Worm (Caenorhabditis elegans) whole organism, L4 larva: ENCODE measurements around the gene mltn-5.

Experiments used
- D1046.2 ChIP-seq: fragments of 200-800 bp; sonication (Bioruptor generic); IDR thresholded peaks from 2 replicates; pipeline ENCODE4 v1.3.6; 2022; ENCODE audit warnings: missing genetic modification characterization, missing compliant biosample characterization
- F26F4.8 ChIP-seq: fragments of 200-800 bp; sonication (Bioruptor generic); conservative IDR thresholded peaks from 2 replicates; pipeline ENCODE4 v1.3.6; 2022; ENCODE audit warnings: missing genetic modification characterization, missing compliant biosample characterization
- F49E8.2 ChIP-seq: sonication (generic microtip); optimal IDR thresholded peaks from 2 replicates; lab custom pipeline; 2016; ENCODE audit warnings: missing compliant biosample characterization, mild to moderate bottlenecking, missing genetic modification characterization, borderline replicate concordance
- T20F7.1 ChIP-seq: fragments of 200-800 bp; sonication (Bioruptor generic); optimal IDR thresholded peaks from 2 replicates; lab custom pipeline; 2018; ENCODE audit warnings: mild to moderate bottlenecking, missing genetic modification characterization, missing compliant biosample characterization
- aha-1 ChIP-seq: fragments of 150-350 bp; peaks from one replicate; lab custom pipeline; 2014; ENCODE audit warnings: missing biosample characterization, missing genetic modification characterization
- ceh-20 ChIP-seq: fragments of 200-800 bp; sonication (Bioruptor generic); IDR thresholded peaks from 2 replicates; pipeline ENCODE4 v1.3.6; 2022; ENCODE audit warnings: missing genetic modification reagents, missing genetic modification characterization, missing compliant biosample characterization
- daf-16 ChIP-seq, 3 experiments: sonication (generic microtip); optimal IDR thresholded peaks; 2 replicates each; lab custom pipeline; 2016 to 2017; ENCODE audit warnings: missing genetic modification characterization in 3 of 3, missing genetic modification reagents in 3 of 3, mild to moderate bottlenecking in 2 of 3, missing compliant biosample characterization in 2 of 3, missing biosample characterization in 1 of 3, moderate library complexity in 1 of 3
- daf-19 ChIP-seq: fragments of 200-800 bp; sonication (Bioruptor generic); conservative IDR thresholded peaks from 2 replicates; pipeline ENCODE4 v1.3.6; 2022; ENCODE audit warnings: missing genetic modification characterization, missing compliant biosample characterization
- dmd-6 ChIP-seq: fragments of 200-800 bp; sonication (Bioruptor generic); IDR thresholded peaks from 2 replicates; pipeline ENCODE4 v1.3.6; 2022; ENCODE audit warnings: missing genetic modification reagents, missing genetic modification characterization, missing compliant biosample characterization
- dpl-1 ChIP-seq: fragments of 150-350 bp; optimal IDR thresholded peaks from 2 replicates; lab custom pipeline; 2014; ENCODE audit warnings: missing biosample characterization, missing genetic modification reagents, missing genetic modification characterization
- dve-1 ChIP-seq: sonication (generic microtip); optimal IDR thresholded peaks from 2 replicates; lab custom pipeline; 2017; ENCODE audit warnings: antibody characterized with exemption, mild to moderate bottlenecking, missing genetic modification characterization, missing compliant biosample characterization; ENCODE audit not compliant: insufficient read depth
- egl-27 ChIP-seq: sonication (generic microtip); optimal IDR thresholded peaks from 3 replicates; lab custom pipeline; 2017; ENCODE audit warnings: missing biosample characterization, missing genetic modification reagents, missing genetic modification characterization
- fkh-10 ChIP-seq: fragments of 150-350 bp; optimal IDR thresholded peaks from 2 replicates; lab custom pipeline; 2014; ENCODE audit warnings: missing biosample characterization, missing genetic modification reagents, missing genetic modification characterization
- hif-1 ChIP-seq, 2 experiments: sonication (generic microtip); optimal IDR thresholded peaks; 2 replicates each; lab custom pipeline; 2016 to 2017; ENCODE audit warnings: missing compliant biosample characterization in 2 of 2, missing genetic modification characterization in 2 of 2, missing genetic modification reagents in 2 of 2, missing genotype in 2 of 2, mild to moderate bottlenecking in 1 of 2
- hlh-11 ChIP-seq: fragments of 200-800 bp; sonication (Bioruptor generic); optimal IDR thresholded peaks from 2 replicates; lab custom pipeline; 2018; ENCODE audit warnings: mild to moderate bottlenecking, missing genetic modification characterization, missing compliant biosample characterization
- hlh-30 ChIP-seq: sonication (generic microtip); optimal IDR thresholded peaks from 2 replicates; lab custom pipeline; 2017; ENCODE audit warnings: antibody characterized with exemption, mild to moderate bottlenecking, missing genetic modification characterization, missing compliant biosample characterization; ENCODE audit not compliant: insufficient read depth
- hmg-1.1 ChIP-seq: fragments of 200-800 bp; sonication (Bioruptor generic); IDR thresholded peaks from 2 replicates; pipeline ENCODE4 v1.3.6; 2022; ENCODE audit warnings: missing genetic modification reagents, missing genetic modification characterization, missing compliant biosample characterization
- jun-1 ChIP-seq: fragments of 150-350 bp; optimal IDR thresholded peaks from 2 replicates; lab custom pipeline; 2014; ENCODE audit warnings: missing biosample characterization, missing genetic modification reagents, missing genetic modification characterization
- lin-1 ChIP-seq: fragments of 200-800 bp; sonication (Bioruptor generic); IDR thresholded peaks from 2 replicates; pipeline ENCODE4 v1.3.6; 2022; ENCODE audit warnings: missing genetic modification reagents, missing genetic modification characterization, missing compliant biosample characterization
- lin-13 ChIP-seq: fragments of 150-350 bp; optimal IDR thresholded peaks from 2 replicates; lab custom pipeline; 2014; ENCODE audit warnings: missing biosample characterization, missing genetic modification reagents, missing genetic modification characterization
- lin-15B ChIP-seq: fragments of 150-350 bp; sonication (generic microtip); optimal IDR thresholded peaks from 3 replicates; lab custom pipeline; 2014; ENCODE audit warnings: missing biosample characterization, missing genetic modification characterization
- lin-29 ChIP-seq: fragments of 200-800 bp; sonication (Bioruptor generic); IDR thresholded peaks from 2 replicates; pipeline ENCODE4 v1.3.6; 2022; ENCODE audit warnings: missing genetic modification reagents, missing genetic modification characterization, missing compliant biosample characterization
- lin-38 ChIP-seq: fragments of 200-800 bp; sonication (Bioruptor generic); IDR thresholded peaks from 2 replicates; pipeline ENCODE4 v1.3.6; 2022; ENCODE audit warnings: missing genetic modification reagents, missing genetic modification characterization, missing compliant biosample characterization
- lsy-2 ChIP-seq, 2 experiments: fragments of 150-350 bp in 1 of 2; sonication (generic microtip) in 1 of 2; optimal IDR thresholded peaks; 2 replicates each; lab custom pipeline; 2014 to 2017; ENCODE audit warnings: missing biosample characterization in 2 of 2, missing genetic modification characterization in 2 of 2
- madf-5 ChIP-seq, 2 experiments: fragments of 200-800 bp; sonication (Bioruptor generic); IDR thresholded peaks; 2 replicates each; pipeline ENCODE4 v1.3.6; 2022; ENCODE audit warnings: missing compliant biosample characterization in 2 of 2, missing genetic modification characterization in 2 of 2
- madf-9 ChIP-seq: fragments of 200-800 bp; sonication (Bioruptor generic); conservative IDR thresholded peaks from 2 replicates; pipeline ENCODE4 v1.3.6; 2022; ENCODE audit warnings: missing genetic modification reagents, missing genetic modification characterization, missing compliant biosample characterization
- mdl-1 ChIP-seq, 2 experiments: fragments of 150-350 bp in 1 of 2; sonication (generic microtip) in 1 of 2; optimal IDR thresholded peaks; 2 replicates each; lab custom pipeline; 2014 to 2017; ENCODE audit warnings: missing biosample characterization in 2 of 2, missing genetic modification characterization in 2 of 2
- mep-1 ChIP-seq: fragments of 150-350 bp; sonication (generic microtip); optimal IDR thresholded peaks from 3 replicates; lab custom pipeline; 2014; ENCODE audit warnings: missing biosample characterization, missing genetic modification characterization
- mes-2 ChIP-seq: sonication (generic microtip); optimal IDR thresholded peaks from 2 replicates; lab custom pipeline; 2016; ENCODE audit warnings: missing genotype, mild to moderate bottlenecking, missing genetic modification characterization, missing compliant biosample characterization; ENCODE audit not compliant: poor library complexity, severe bottlenecking
- mxl-3 ChIP-seq: fragments of 200-800 bp; sonication (Bioruptor generic); optimal IDR thresholded peaks from 2 replicates; lab custom pipeline; 2018; ENCODE audit warnings: mild to moderate bottlenecking, missing genetic modification characterization, missing compliant biosample characterization
- nhr-11 ChIP-seq: fragments of 150-350 bp; optimal IDR thresholded peaks from 2 replicates; lab custom pipeline; 2014; ENCODE audit warnings: missing biosample characterization, missing genetic modification characterization
- nhr-237 ChIP-seq: sonication (generic microtip); optimal IDR thresholded peaks from 2 replicates; lab custom pipeline; 2017; ENCODE audit warnings: missing biosample characterization, missing genetic modification characterization
- nhr-25 ChIP-seq: sonication (generic microtip); optimal IDR thresholded peaks from 2 replicates; lab custom pipeline; 2017; ENCODE audit warnings: missing genetic modification characterization, mild to moderate bottlenecking, missing compliant biosample characterization, antibody characterized with exemption, moderate library complexity, borderline replicate concordance; ENCODE audit not compliant: insufficient read depth
- nhr-41 ChIP-seq: fragments of 200-800 bp; sonication (Bioruptor generic); IDR thresholded peaks from 2 replicates; pipeline ENCODE4 v1.3.6; 2022; ENCODE audit warnings: missing genetic modification reagents, missing genetic modification characterization, missing compliant biosample characterization
- nhr-42 ChIP-seq: fragments of 200-800 bp; sonication (Bioruptor generic); IDR thresholded peaks from 2 replicates; pipeline ENCODE4 v1.3.6; 2022; ENCODE audit warnings: missing genetic modification characterization, missing compliant biosample characterization
- nhr-6 ChIP-seq: fragments of 150-350 bp; optimal IDR thresholded peaks from 2 replicates; lab custom pipeline; 2014; ENCODE audit warnings: missing biosample characterization, missing genetic modification characterization
- nhr-77 ChIP-seq: fragments of 150-350 bp; optimal IDR thresholded peaks from 2 replicates; lab custom pipeline; 2014; ENCODE audit warnings: missing biosample characterization, missing genetic modification characterization
- pqm-1 ChIP-seq: sonication (generic microtip); optimal IDR thresholded peaks from 2 replicates; lab custom pipeline; 2017; ENCODE audit warnings: missing biosample characterization, missing genetic modification characterization
- rbr-2 ChIP-seq: sonication (generic microtip); optimal IDR thresholded peaks from 2 replicates; lab custom pipeline; 2016; ENCODE audit warnings: missing genotype, missing genetic modification characterization, missing compliant biosample characterization
- snpc-1.2 ChIP-seq: fragments of 200-800 bp; sonication (Bioruptor generic); IDR thresholded peaks from 2 replicates; pipeline ENCODE4 v1.3.6; 2022; ENCODE audit warnings: missing genetic modification reagents, missing genetic modification characterization, missing compliant biosample characterization
- spr-1 ChIP-seq: sonication (generic microtip); optimal IDR thresholded peaks from 2 replicates; lab custom pipeline; 2016; ENCODE audit warnings: mild to moderate bottlenecking, missing genetic modification characterization, missing compliant biosample characterization
- spr-3 ChIP-seq: fragments of 200-800 bp; sonication (Bioruptor generic); optimal IDR thresholded peaks from 2 replicates; lab custom pipeline; 2018; ENCODE audit warnings: mild to moderate bottlenecking, missing genetic modification characterization, missing compliant biosample characterization
- tra-1 ChIP-seq: fragments of 200-800 bp; sonication (Bioruptor generic); IDR thresholded peaks from 2 replicates; pipeline ENCODE4 v1.3.6; 2022; ENCODE audit warnings: missing genetic modification reagents, missing genetic modification characterization, missing compliant biosample characterization
- unc-62 ChIP-seq, 3 experiments: fragments of 150-350 bp in 1 of 3; sonication (generic microtip); optimal IDR thresholded peaks in 2 of 3; peaks in 1 of 3; 1 replicate in 1 of 3; 2 replicates in 2 of 3; lab custom pipeline; 2014 to 2017; ENCODE audit warnings: missing biosample characterization in 3 of 3, missing genetic modification characterization in 3 of 3, missing genetic modification reagents in 3 of 3, missing genotype in 1 of 3
- zfp-2 ChIP-seq: sonication (generic microtip); optimal IDR thresholded peaks from 2 replicates; lab custom pipeline; 2016; ENCODE audit warnings: mild to moderate bottlenecking, missing genetic modification characterization, missing compliant biosample characterization
- zfp-3 ChIP-seq: fragments of 200-800 bp; sonication (Bioruptor generic); conservative IDR thresholded peaks from 2 replicates; pipeline ENCODE4 v1.3.6; 2022; ENCODE audit warnings: missing genetic modification reagents, missing genetic modification characterization, missing compliant biosample characterization

mltn-5 gene

ce11 chrII:13974136-13974535, 49.1 kb downstream of the mltn-5 start:
- TF ChIP-seq nhr-42 (GFP tag; lab: Robert Waterston, UW): 0 out of 2 replicates have a peak, but pooled peaks have one; percentile 19
- TF ChIP-seq tra-1 (GFP tag; lab: Robert Waterston, UW): 0 out of 2 replicates have a peak, but pooled peaks have one; percentile 4
- TF ChIP-seq nhr-41: no peak
- TF ChIP-seq, all 104 proteins: peak for 2

- TF ChIP-seq hif-1 (tag; optimal IDR thresholded peaks at IDR 0.05; lab: Kevin White, UChicago): peak in 1 of 2 experiments; percentile 73
- no peak for TF ChIP-seq daf-19 (GFP tag; lab: Robert Waterston, UW)
- TF ChIP-seq hlh-11 (tag; lab: Kevin White, UChicago): peak; percentile 81
- no peak for TF ChIP-seq egl-27
- no peak for TF ChIP-seq T20F7.1 (GFP tag; lab: Kevin White, UChicago)
- TF ChIP-seq lin-13 (GFP tag; lab: Kevin White, UChicago): peak; percentile 86
- peak; percentile 88 for TF ChIP-seq rbr-2
- no peak for TF ChIP-seq lin-38 (GFP tag; lab: Robert Waterston, UW)
- peak; percentile 89 for TF ChIP-seq dve-1
- TF ChIP-seq hmg-1.1: peak; percentile 92
- no peak for TF ChIP-seq F26F4.8 (GFP tag; lab: Robert Waterston, UW)
- TF ChIP-seq nhr-11: peak; percentile 72
- peak; percentile 56; the same call in 1 of the 2 replicates for TF ChIP-seq zfp-3 (GFP tag; lab: Robert Waterston, UW)
- peak; percentile 66 for TF ChIP-seq jun-1
- peak; percentile 64 to 93 for TF ChIP-seq lsy-2 (tag; optimal IDR thresholded peaks at IDR 0.05; lab: Kevin White, UChicago)
- TF ChIP-seq nhr-6 (tag; lab: Kevin White, UChicago): peak; percentile 74
- peak; percentile 37; the same call in 1 of the 2 replicates for TF ChIP-seq lin-29 (GFP tag; lab: Robert Waterston, UW)
- no peak for TF ChIP-seq madf-5 (GFP tag; IDR thresholded peaks at IDR 0.05; lab: Robert Waterston, UW)
- TF ChIP-seq hlh-30: peak; percentile 72
- no peak for TF ChIP-seq pqm-1 (tag; lab: Kevin White, UChicago)
- TF ChIP-seq zfp-2 (tag; lab: Kevin White, UChicago): peak; percentile 14
- TF ChIP-seq F49E8.2 (tag; lab: Kevin White, UChicago): no peak
- TF ChIP-seq dmd-6 (GFP tag; lab: Robert Waterston, UW): peak; percentile 72
- peak; percentile 76 for TF ChIP-seq mxl-3
- peak; percentile 75 for TF ChIP-seq lin-15B (tag; lab: Kevin White, UChicago)
- peak; percentile 51; the same call in 1 of the 2 replicates for TF ChIP-seq snpc-1.2 (GFP tag; lab: Robert Waterston, UW)
- peak; percentile 90 for TF ChIP-seq mes-2 (tag; lab: Kevin White, UChicago)
- TF ChIP-seq tra-1 (GFP tag; lab: Robert Waterston, UW): peak; percentile 75; the same call in 1 of the 2 replicates
- TF ChIP-seq nhr-25 (tag; lab: Kevin White, UChicago): peak; percentile 66
- TF ChIP-seq spr-3 (GFP tag; lab: Kevin White, UChicago): no peak
- peak; percentile 90 for TF ChIP-seq mep-1 (tag; lab: Kevin White, UChicago)
- peak; percentile 98 for TF ChIP-seq nhr-77 (tag; lab: Kevin White, UChicago)
- TF ChIP-seq ceh-20: peak; percentile 73; the same call in 1 of the 2 replicates
- TF ChIP-seq fkh-10: peak; percentile 59
- TF ChIP-seq unc-62 (GFP tag; optimal IDR thresholded peaks at IDR 0.05 in 1 of 2; lab: Kevin White, UChicago): peak in 1 of 2 experiments; percentile 97
- no peak for TF ChIP-seq unc-62 (tag; optimal IDR thresholded peaks at IDR 0.05; lab: Kevin White, UChicago)
- no peak for TF ChIP-seq spr-1
- peak; percentile 57; the same call in 1 of the 2 replicates for TF ChIP-seq madf-9 (GFP tag; lab: Robert Waterston, UW)
- TF ChIP-seq lin-1 (GFP tag; lab: Robert Waterston, UW): 0 out of 2 replicates have a peak, but pooled peaks have one; percentile 16
- TF ChIP-seq dpl-1 (GFP tag; lab: Kevin White, UChicago): peak; percentile 85
- no peak for TF ChIP-seq nhr-237 (tag; lab: Kevin White, UChicago)
- TF ChIP-seq D1046.2 (GFP tag; lab: Robert Waterston, UW): 0 out of 2 replicates have a peak, but pooled peaks have one; percentile 40
- no peak for TF ChIP-seq daf-16 (GFP tag; optimal IDR thresholded peaks at IDR 0.05; lab: Kevin White, UChicago)
- peak; percentile 71 for TF ChIP-seq daf-16 (tag; optimal IDR thresholded peaks at IDR 0.05; lab: Kevin White, UChicago)
- TF ChIP-seq aha-1: peak; percentile 98
- TF ChIP-seq mdl-1 (tag; optimal IDR thresholded peaks at IDR 0.05; lab: Kevin White, UChicago): peak in 1 of 2 experiments; percentile 54
- peak; percentile 88 for TF ChIP-seq nhr-42 (GFP tag; lab: Robert Waterston, UW)
Measured at ce11 chrII:13976161-13976560, 51.2 kb downstream of the mltn-5 start, which contains the start of gene Y39G8B.2. Gene Y39G8B.2, minus strand, starts transcription at chrII:13976221.
